Worm (Caenorhabditis elegans): Measurements from ENCODE around the gene ztf-14.

Gene ztf-14

ce11 chrX:14492441-14492840, 3.4 kb upstream of the ztf-14 start (continued):
- no peak for TF ChIP-seq unc-86 (tag; optimal IDR thresholded peaks at IDR 0.05)

- peak; percentile 16 for TF ChIP-seq rnt-1 (tag; optimal IDR thresholded peaks at IDR 0.05)
- peak; percentile 73 for TF ChIP-seq lin-14 (GFP tag; optimal IDR thresholded peaks at IDR 0.05)
- no peak for TF ChIP-seq C16A3.4 (tag; optimal IDR thresholded peaks at IDR 0.05)
Observed at ce11 chrX:14495075-14495474, 810 bp upstream of the ztf-14 start.

ce11 chrX:14496545-14496944, 660 bp downstream of the ztf-14 start:
- TF ChIP-seq tbx-2 (tag; optimal IDR thresholded peaks at IDR 0.05) (no peak), pag-3 (tag; optimal IDR thresholded peaks at IDR 0.05; ENCODE audit: borderline replicate concordance, insufficient read depth) (no peak), lin-14 (GFP tag; optimal IDR thresholded peaks at IDR 0.05) (peak; percentile 61), unc-130 (tag; optimal IDR thresholded peaks at IDR 0.05) (peak; percentile 64), ceh-82 (tag; optimal IDR thresholded peaks at IDR 0.05) (no peak), snu-23 (GFP tag; optimal IDR thresholded peaks at IDR 0.05) (no peak), fkh-8 (tag; optimal IDR thresholded peaks at IDR 0.05) (no peak), aly-2 (tag; optimal IDR thresholded peaks at IDR 0.05) (no peak), Y116A8C.19 (tag; optimal IDR thresholded peaks at IDR 0.05; ENCODE audit: borderline replicate concordance) (no peak), lin-39 (tag; optimal IDR thresholded peaks at IDR 0.05) (no peak), ets-5 (GFP tag; IDR thresholded peaks at IDR 0.05) (no peak), fos-1 (tag; optimal IDR thresholded peaks at IDR 0.05) (no peak), sup-37 (GFP tag; optimal IDR thresholded peaks at IDR 0.05) (no peak), fkh-10 (GFP tag; optimal IDR thresholded peaks at IDR 0.05) (no peak), pqm-1 (tag; optimal IDR thresholded peaks at IDR 0.05) (no peak), vab-15 (tag; optimal IDR thresholded peaks at IDR 0.05) (no peak), lsy-2 (tag; optimal IDR thresholded peaks at IDR 0.05) (no peak), nhr-71 (tag; optimal IDR thresholded peaks at IDR 0.05) (peak; percentile 22), nhr-237 (tag; optimal IDR thresholded peaks at IDR 0.05) (no peak), mab-9 (GFP tag; IDR thresholded peaks at IDR 0.05) (no peak), swsn-7 (tag; optimal IDR thresholded peaks at IDR 0.05) (no peak), nhr-90 (tag; optimal IDR thresholded peaks at IDR 0.05; ENCODE audit: poor library complexity) (no peak), isw-1 (GFP tag; IDR thresholded peaks at IDR 0.05) (no peak), nhr-85 (tag) (no peak), rnt-1 (tag; optimal IDR thresholded peaks at IDR 0.05) (peak; percentile 30), ces-1 (GFP tag; optimal IDR thresholded peaks at IDR 0.05) (no peak), ceh-63 (GFP tag; optimal IDR thresholded peaks at IDR 0.05) (no peak), mdl-1 (tag; optimal IDR thresholded peaks at IDR 0.05) (no peak)

ce11 chrX:14499830-14500409, 4.0 kb downstream of the ztf-14 start:
- TF ChIP-seq lin-35 (GFP tag; optimal IDR thresholded peaks at IDR 0.05) (no peak), efl-1 (optimal IDR thresholded peaks at IDR 0.05) (no peak), efl-1 (GFP tag; optimal IDR thresholded peaks at IDR 0.05 in 1 of 2) (peak in 1 of 2 experiments; percentile 3), mep-1 (tag; optimal IDR thresholded peaks at IDR 0.05) (peak; percentile 30), Y116A8C.19 (tag; optimal IDR thresholded peaks at IDR 0.05; ENCODE audit: borderline replicate concordance) (no peak), pag-3 (tag; optimal IDR thresholded peaks at IDR 0.05; ENCODE audit: borderline replicate concordance, insufficient read depth) (peak; percentile 50), jun-1 (tag; optimal IDR thresholded peaks at IDR 0.05) (no peak), ama-1 (optimal IDR thresholded peaks at IDR 0.05) (no peak), snpc-4 (tag; optimal IDR thresholded peaks at IDR 0.05) (no peak), fos-1 (tag; optimal IDR thresholded peaks at IDR 0.05) (no peak), ceh-8 (GFP tag; optimal IDR thresholded peaks at IDR 0.05) (no peak), fkh-4 (tag; optimal IDR thresholded peaks at IDR 0.05; ENCODE audit: borderline replicate concordance) (no peak), elt-3 (tag; optimal IDR thresholded peaks at IDR 0.05) (peak in 1 of 6 experiments; percentile 46), ceh-88 (GFP tag; IDR thresholded peaks at IDR 0.05) (no peak), efl-3 (GFP tag; optimal IDR thresholded peaks at IDR 0.05) (no peak)

Measured in whole organism, L1 larva.